Fruit fly (Drosophila melanogaster) whole organism: ENCODE results near the gene Dhod.

Experiments
- CG8478 ChIP-seq: fragments of >200 bp; optimal IDR thresholded peaks from 2 replicates; lab custom pipeline; 2018; ENCODE audit warnings: inconsistent platforms
- Dll ChIP-seq: fragments of >200 bp; optimal IDR thresholded peaks from 2 replicates; lab custom pipeline; 2017
- pan ChIP-seq: fragments of >200 bp; optimal IDR thresholded peaks from 2 replicates; lab custom pipeline; 2017
- psq ChIP-seq: fragments of >200 bp; optimal IDR thresholded peaks from 2 replicates; lab custom pipeline; 2017

- no peak for TF ChIP-seq pan
- no peak for TF ChIP-seq Dll (lab: Kevin White, UChicago)
- no peak for TF ChIP-seq psq
- no peak for TF ChIP-seq CG8478 (lab: Kevin White, UChicago)
Observed at dm6 chr3R:8654666-8655065, 1.9 kb upstream of the Dhod start, which contains the start of gene CG42489.
